Fruit fly (Drosophila melanogaster): ENCODE results near the gene CG13926.

The CG13926 gene

DNA sequence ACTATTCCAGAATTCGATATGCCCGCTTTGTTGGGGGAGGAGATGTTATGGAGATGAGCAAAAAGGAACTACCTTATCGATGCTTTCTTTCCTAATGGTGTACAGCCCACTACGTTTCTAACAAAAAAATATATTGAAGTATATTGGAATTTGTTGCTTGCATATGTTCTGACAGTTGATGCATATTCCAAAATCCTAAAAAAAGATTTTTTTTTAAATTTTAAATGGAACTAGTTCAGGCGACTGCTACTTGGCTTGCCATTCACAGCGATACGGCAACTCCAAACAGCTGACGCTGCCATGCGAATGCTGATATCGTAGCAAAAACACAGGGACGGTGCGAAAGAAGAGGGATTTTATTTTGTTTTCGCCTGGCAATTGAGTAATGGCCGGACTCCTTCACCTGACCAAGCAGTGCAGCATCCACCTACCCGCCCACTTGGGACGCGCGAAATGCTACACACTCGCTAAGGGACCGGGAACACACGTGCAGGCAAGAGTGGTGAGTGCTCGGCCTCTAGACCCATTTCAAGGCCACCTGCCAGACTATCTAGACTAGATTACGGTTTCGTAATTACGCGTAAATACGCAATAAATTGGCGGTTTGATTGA lies at the start of gene CG13926, which contains the start of the genes ABCB7 and CG33230 (continued):
- no peak for TF ChIP-seq tio (GFP tag; optimal IDR thresholded peaks at IDR 0.05)
- TF ChIP-seq CG33213 (GFP tag; optimal IDR thresholded peaks at IDR 0.05), result no peak
- TF ChIP-seq Stat92E (GFP tag; optimal IDR thresholded peaks at IDR 0.05), result peak in 1 of 3 experiments; percentile 53
- TF ChIP-seq cg (GFP tag; optimal IDR thresholded peaks at IDR 0.05), result no peak
- TF ChIP-seq CG12769 (tag; optimal IDR thresholded peaks at IDR 0.05), result no peak
- no peak for TF ChIP-seq ato (GFP tag; IDR thresholded peaks at IDR 0.05; ENCODE audit: partially characterized antibody)
- TF ChIP-seq Aef1 (GFP tag; IDR thresholded peaks at IDR 0.05), result no peak
- no peak for TF ChIP-seq oc (tag; optimal IDR thresholded peaks at IDR 0.05)
- TF ChIP-seq bcd (GFP tag; optimal IDR thresholded peaks at IDR 0.05), result peak; percentile 15
- no peak for TF ChIP-seq CG9876 (GFP tag; optimal IDR thresholded peaks at IDR 0.05)
- no peak for TF ChIP-seq ash1 (GFP tag; optimal IDR thresholded peaks at IDR 0.05)
- no peak for TF ChIP-seq CG4282 (GFP tag; optimal IDR thresholded peaks at IDR 0.05)
- no peak for TF ChIP-seq CG3407 (GFP tag; optimal IDR thresholded peaks at IDR 0.05)
- TF ChIP-seq CG2129 (GFP tag; IDR thresholded peaks at IDR 0.05; ENCODE audit: partially characterized antibody), result no peak; the same call in 1 of the 2 replicates
- no peak for TF ChIP-seq crol (GFP tag; IDR thresholded peaks at IDR 0.05)
- no peak for TF ChIP-seq hth (optimal IDR thresholded peaks at IDR 0.05)
- TF ChIP-seq Myb (GFP tag; optimal IDR thresholded peaks at IDR 0.05), result no peak
- no peak for TF ChIP-seq rib (GFP tag; IDR thresholded peaks at IDR 0.05)
- TF ChIP-seq fd64A (GFP tag; optimal IDR thresholded peaks at IDR 0.05), result no peak
- TF ChIP-seq CG6272 (GFP tag; IDR thresholded peaks at IDR 0.05), result no peak
- TF ChIP-seq Xrp1 (GFP tag; IDR thresholded peaks at IDR 0.05), result 0 out of 2 replicates have a peak, but pooled peaks have one; percentile 36
- no peak for TF ChIP-seq abd-A (tag; optimal IDR thresholded peaks at IDR 0.05)
- peak; percentile 16 for TF ChIP-seq CHES-1-like (GFP tag; optimal IDR thresholded peaks at IDR 0.05)
- TF ChIP-seq peb (GFP tag; IDR thresholded peaks at IDR 0.05), result no peak
- no peak for TF ChIP-seq CG15011 (GFP tag; optimal IDR thresholded peaks at IDR 0.05)
- TF ChIP-seq CG13296 (GFP tag; optimal IDR thresholded peaks at IDR 0.05), result no peak
- no peak; the same call in 2 of the 3 replicates for TF ChIP-seq ci (GFP tag; IDR thresholded peaks at IDR 0.05)
- peak; percentile 89 for TF ChIP-seq YL-1 (GFP tag; optimal IDR thresholded peaks at IDR 0.05)
- TF ChIP-seq sqz (GFP tag; optimal IDR thresholded peaks at IDR 0.05), result no peak
- TF ChIP-seq Jarid2 (GFP tag; optimal IDR thresholded peaks at IDR 0.05), result no peak
- no peak for TF ChIP-seq dm (GFP tag; optimal IDR thresholded peaks at IDR 0.05)

DNA sequence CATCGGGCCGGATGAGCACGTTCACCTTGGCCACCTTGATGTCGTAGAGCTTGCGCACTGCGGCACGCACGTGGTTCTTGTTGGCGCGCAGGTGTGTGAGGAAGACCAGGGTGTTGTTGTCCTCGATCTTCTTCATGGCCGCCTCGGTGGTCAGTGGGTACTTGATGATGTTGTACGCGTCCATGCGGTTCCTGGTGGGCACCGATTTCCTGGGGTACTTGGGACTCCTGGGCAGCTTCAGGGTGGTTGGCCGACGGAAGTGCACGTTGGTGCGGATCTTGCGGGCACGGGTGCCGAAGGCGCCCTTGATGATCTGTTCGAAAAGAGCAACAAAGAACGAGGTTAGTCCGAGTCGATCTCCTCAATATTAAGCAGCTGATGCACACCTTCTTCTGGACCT lies 49.5 kb upstream of the CG13926 start:
- TF ChIP-seq ro (GFP tag; IDR thresholded peaks at IDR 0.05), result no peak
- TF ChIP-seq Med (GFP tag), result peak; percentile 43
- peak; percentile 46 for TF ChIP-seq Ets65A (GFP tag)

DNA sequence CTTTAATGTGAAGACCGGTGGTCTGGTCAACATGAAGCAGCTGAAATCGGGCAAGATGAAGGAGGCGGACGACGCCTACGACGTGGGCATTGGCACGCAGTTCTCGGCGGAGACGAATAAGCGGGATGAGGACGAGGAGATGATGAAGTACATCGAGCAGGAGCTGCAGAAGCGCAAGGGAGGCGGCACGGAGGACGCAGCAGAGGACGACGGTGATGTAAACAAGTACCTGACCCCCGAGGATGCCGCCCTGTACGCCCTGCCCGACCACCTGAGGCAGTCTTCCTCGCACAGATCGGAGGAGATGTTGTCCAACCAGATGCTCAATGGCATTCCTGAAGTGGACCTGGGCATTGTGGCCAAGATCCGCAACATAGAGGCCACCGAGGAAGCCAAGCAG lies 47.6 kb upstream of the CG13926 start:
- no peak for TF ChIP-seq ind (GFP tag; optimal IDR thresholded peaks at IDR 0.05)
- TF ChIP-seq CG12299 (tag; optimal IDR thresholded peaks at IDR 0.05), result no peak
- TF ChIP-seq CG8478 (optimal IDR thresholded peaks at IDR 0.05), result no peak
- peak; percentile 91 for TF ChIP-seq Ets65A (GFP tag)
- 0 out of 2 replicates have a peak, but pooled peaks have one; percentile 37 for TF ChIP-seq chm (GFP tag; IDR thresholded peaks at IDR 0.05)
- no peak for TF ChIP-seq bbx (GFP tag; IDR thresholded peaks at IDR 0.05; ENCODE audit: partially characterized antibody)
- TF ChIP-seq Med (GFP tag), result peak; percentile 73
- TF ChIP-seq CG30403 (GFP tag; optimal IDR thresholded peaks at IDR 0.05), result no peak
- peak; percentile 4 for TF ChIP-seq CG1832 (GFP tag; optimal IDR thresholded peaks at IDR 0.05)
